Worm (Caenorhabditis elegans) whole organism, young adult: Measurements from ENCODE around the gene lys-5.

Source experiments
- B0336.3 ChIP-seq: fragments of 200-800 bp; sonication (Bioruptor generic); IDR thresholded peaks from 2 replicates; pipeline ENCODE4 v1.3.6; 2022; ENCODE audit warnings: missing genetic modification characterization, missing compliant biosample characterization
- C06A6.2 ChIP-seq: fragments of 200-800 bp; sonication (Bioruptor generic); conservative IDR thresholded peaks from 2 replicates; pipeline ENCODE4 v1.3.6; 2022; ENCODE audit warnings: missing genetic modification characterization, missing compliant biosample characterization
- C17E4.6 ChIP-seq: fragments of 200-800 bp; sonication (Bioruptor generic); IDR thresholded peaks from 2 replicates; pipeline ENCODE4 v1.3.6; 2022; ENCODE audit warnings: missing genetic modification reagents, missing genetic modification characterization, missing compliant biosample characterization
- F23B12.7 ChIP-seq: sonication (generic microtip); optimal IDR thresholded peaks from 2 replicates; lab custom pipeline; 2017; ENCODE audit warnings: missing genetic modification characterization, mild to moderate bottlenecking, missing compliant biosample characterization, antibody characterized with exemption, moderate library complexity; ENCODE audit not compliant: insufficient read depth
- F33H1.4 ChIP-seq: fragments of 200-800 bp; sonication (Bioruptor generic); IDR thresholded peaks from 2 replicates; pipeline ENCODE4 v1.3.6; 2022; ENCODE audit warnings: missing genetic modification reagents, missing genetic modification characterization, missing compliant biosample characterization
- F49E8.2 ChIP-seq: sonication (generic microtip); optimal IDR thresholded peaks from 3 replicates; lab custom pipeline; 2017; ENCODE audit warnings: missing genetic modification characterization, mild to moderate bottlenecking, missing compliant biosample characterization, antibody characterized with exemption, moderate library complexity; ENCODE audit not compliant: insufficient read depth
- F57C9.4 ChIP-seq: sonication (generic microtip); optimal IDR thresholded peaks from 2 replicates; lab custom pipeline; 2017; ENCODE audit warnings: mild to moderate bottlenecking, missing genetic modification characterization, missing compliant biosample characterization
- Y53G8AR.9 ChIP-seq: fragments of 200-800 bp; sonication (Bioruptor generic); conservative IDR thresholded peaks from 2 replicates; pipeline ENCODE4 v1.3.6; 2022; ENCODE audit warnings: missing genetic modification reagents, missing genetic modification characterization, missing compliant biosample characterization
- Y67H2A.10 ChIP-seq: fragments of 200-800 bp; sonication (Bioruptor generic); conservative IDR thresholded peaks from 2 replicates; pipeline ENCODE4 v1.3.6; 2022; ENCODE audit warnings: missing genetic modification reagents, missing genetic modification characterization, missing compliant biosample characterization
- ZK185.1 ChIP-seq: sonication (generic microtip); optimal IDR thresholded peaks from 2 replicates; lab custom pipeline; 2016; ENCODE audit warnings: mild to moderate bottlenecking, missing genetic modification characterization, missing compliant biosample characterization; ENCODE audit not compliant: poor library complexity, severe bottlenecking
- ama-1 ChIP-seq, 3 experiments: fragments of 150-350 bp in 1 of 3; sonication (generic microtip) in 2 of 3; optimal IDR thresholded peaks; 2 replicates each; lab custom pipeline; 2014 to 2018; ENCODE audit warnings: missing biosample characterization in 2 of 3, missing genetic modification characterization in 2 of 3, missing genetic modification reagents in 2 of 3
- atf-7 ChIP-seq: sonication (generic microtip); optimal IDR thresholded peaks from 2 replicates; lab custom pipeline; 2017; ENCODE audit warnings: mild to moderate bottlenecking, missing genetic modification characterization, missing compliant biosample characterization
- attf-5 ChIP-seq: fragments of 200-800 bp; sonication (Bioruptor generic); optimal IDR thresholded peaks from 2 replicates; lab custom pipeline; 2018; ENCODE audit warnings: mild to moderate bottlenecking, missing genetic modification characterization, missing compliant biosample characterization
- attf-6 ChIP-seq: fragments of 200-800 bp; sonication (Bioruptor generic); IDR thresholded peaks from 2 replicates; pipeline ENCODE4 v1.3.6; 2022; ENCODE audit warnings: missing genetic modification reagents, missing genetic modification characterization, missing compliant biosample characterization
- cebp-1 ChIP-seq, 2 experiments: fragments of 200-800 bp in 1 of 2; sonication (Bioruptor generic) in 1 of 2; sonication (generic microtip) in 1 of 2; IDR thresholded peaks in 1 of 2; optimal IDR thresholded peaks in 1 of 2; 2 replicates each; pipeline versions ENCODE4 v1.3.6 to Lab custom; 2017 to 2022; ENCODE audit warnings: missing compliant biosample characterization in 2 of 2, missing genetic modification characterization in 2 of 2, mild to moderate bottlenecking in 1 of 2, missing genetic modification reagents in 1 of 2, moderate library complexity in 1 of 2
- ceh-100 ChIP-seq: fragments of 200-800 bp; sonication (Bioruptor generic); IDR thresholded peaks from 2 replicates; pipeline ENCODE4 v1.3.6; 2022; ENCODE audit warnings: missing genetic modification reagents, missing genetic modification characterization, missing compliant biosample characterization
- ceh-40 ChIP-seq: fragments of 200-800 bp; sonication (Bioruptor generic); IDR thresholded peaks from 2 replicates; pipeline ENCODE4 v1.3.6; 2022; ENCODE audit warnings: missing genetic modification characterization, missing compliant biosample characterization
- ceh-79 ChIP-seq: sonication (generic microtip); optimal IDR thresholded peaks from 2 replicates; lab custom pipeline; 2017; ENCODE audit warnings: mild to moderate bottlenecking, missing genetic modification characterization, missing compliant biosample characterization
- dox-1 ChIP-seq: fragments of 200-800 bp; sonication (Bioruptor generic); IDR thresholded peaks from 2 replicates; pipeline ENCODE4 v1.3.6; 2022; ENCODE audit warnings: missing genetic modification reagents, missing genetic modification characterization, missing compliant biosample characterization
- dpl-1 ChIP-seq: fragments of 150-350 bp; optimal IDR thresholded peaks from 2 replicates; lab custom pipeline; 2014; ENCODE audit warnings: missing biosample characterization, missing genetic modification reagents, missing genetic modification characterization
- ekl-4 ChIP-seq: fragments of 200-800 bp; sonication (Bioruptor generic); IDR thresholded peaks from 2 replicates; pipeline ENCODE4 v1.3.6; 2022; ENCODE audit warnings: missing genetic modification reagents, missing genetic modification characterization, missing compliant biosample characterization
- him-1 ChIP-seq: sonication (generic microtip); optimal IDR thresholded peaks from 2 replicates; lab custom pipeline; 2016; ENCODE audit warnings: missing genotype, missing genetic modification reagents, missing genetic modification characterization, missing compliant biosample characterization
- hrde-1 ChIP-seq: sonication (generic microtip); optimal IDR thresholded peaks from 2 replicates; lab custom pipeline; 2016; ENCODE audit warnings: missing genetic modification characterization, mild to moderate bottlenecking, missing compliant biosample characterization, moderate library complexity, missing genotype, missing genetic modification reagents, borderline replicate concordance
- let-607 ChIP-seq, 2 experiments: fragments of 200-800 bp in 1 of 2; sonication (Bioruptor generic) in 1 of 2; sonication (generic microtip) in 1 of 2; optimal IDR thresholded peaks; 2 replicates each; lab custom pipeline; 2016 to 2018; ENCODE audit warnings: mild to moderate bottlenecking in 2 of 2, missing compliant biosample characterization in 2 of 2, missing genetic modification characterization in 2 of 2, moderate library complexity in 2 of 2, missing genotype in 1 of 2
- lir-1 ChIP-seq: fragments of 200-800 bp; sonication (Bioruptor generic); conservative IDR thresholded peaks from 2 replicates; pipeline ENCODE4 v1.3.6; 2022; ENCODE audit warnings: missing genetic modification reagents, missing genetic modification characterization, missing compliant biosample characterization
- lsl-1 ChIP-seq: fragments of 200-800 bp; sonication (Bioruptor generic); optimal IDR thresholded peaks from 2 replicates; lab custom pipeline; 2018; ENCODE audit warnings: mild to moderate bottlenecking, missing genetic modification characterization, moderate library complexity, missing compliant biosample characterization
- madf-3 ChIP-seq: fragments of 200-800 bp; sonication (Bioruptor generic); IDR thresholded peaks from 2 replicates; pipeline ENCODE4 v1.3.6; 2022; ENCODE audit warnings: missing genetic modification reagents, missing genetic modification characterization, missing compliant biosample characterization
- madf-6 ChIP-seq: fragments of 200-800 bp; sonication (Bioruptor generic); IDR thresholded peaks from 2 replicates; pipeline ENCODE4 v1.3.6; 2022; ENCODE audit warnings: missing genetic modification reagents, missing genetic modification characterization, missing compliant biosample characterization
- mcd-1 ChIP-seq: fragments of 200-800 bp; sonication (Bioruptor generic); IDR thresholded peaks from 2 replicates; pipeline ENCODE4 v1.3.6; 2022; ENCODE audit warnings: missing genetic modification reagents, missing genetic modification characterization, missing compliant biosample characterization
- mes-4 ChIP-seq: sonication (generic microtip); optimal IDR thresholded peaks from 2 replicates; lab custom pipeline; 2016; ENCODE audit warnings: missing genotype, missing genetic modification characterization, missing compliant biosample characterization
- mxl-1 ChIP-seq: sonication (generic microtip); optimal IDR thresholded peaks from 2 replicates; lab custom pipeline; 2016; ENCODE audit warnings: missing genetic modification characterization, missing compliant biosample characterization
- nfya-1 ChIP-seq: sonication (generic microtip); optimal IDR thresholded peaks from 2 replicates; lab custom pipeline; 2017; ENCODE audit warnings: antibody characterized with exemption, missing compliant biosample characterization, missing genetic modification characterization, borderline replicate concordance; ENCODE audit not compliant: insufficient read depth
- nhr-80 ChIP-seq: sonication (generic microtip); optimal IDR thresholded peaks from 2 replicates; lab custom pipeline; 2016; ENCODE audit warnings: missing genetic modification characterization, missing compliant biosample characterization
- pbrm-1 ChIP-seq: fragments of 200-800 bp; sonication (Bioruptor generic); IDR thresholded peaks from 2 replicates; pipeline ENCODE4 v1.3.6; 2022; ENCODE audit warnings: missing genetic modification reagents, missing genetic modification characterization, missing compliant biosample characterization
- snpc-1.1 ChIP-seq: sonication (generic microtip); optimal IDR thresholded peaks from 2 replicates; lab custom pipeline; 2017; ENCODE audit warnings: missing genetic modification characterization, mild to moderate bottlenecking, missing compliant biosample characterization, antibody characterized with exemption, moderate library complexity, missing genotype, missing genetic modification reagents; ENCODE audit not compliant: insufficient read depth
- snpc-1.3 ChIP-seq: sonication (generic microtip); optimal IDR thresholded peaks from 2 replicates; lab custom pipeline; 2017; ENCODE audit warnings: missing genetic modification characterization, mild to moderate bottlenecking, missing compliant biosample characterization, antibody characterized with exemption, moderate library complexity, missing genotype, missing genetic modification reagents; ENCODE audit not compliant: insufficient read depth
- snpc-3.4 ChIP-seq: sonication (generic microtip); optimal IDR thresholded peaks from 2 replicates; lab custom pipeline; 2017; ENCODE audit warnings: missing genetic modification characterization, mild to moderate bottlenecking, missing compliant biosample characterization, antibody characterized with exemption, moderate library complexity, missing genotype, missing genetic modification reagents
- snpc-4 ChIP-seq, 5 experiments: fragments of 150-350 bp in 1 of 5; sonication (generic microtip) in 4 of 5; optimal IDR thresholded peaks; 2 replicates each; lab custom pipeline; 2014 to 2018; ENCODE audit warnings: missing genetic modification characterization in 5 of 5, missing biosample characterization in 3 of 5, antibody characterized with exemption in 2 of 5, mild to moderate bottlenecking in 2 of 5, missing compliant biosample characterization in 2 of 5, missing genotype in 2 of 5, moderate library complexity in 2 of 5, missing genetic modification reagents in 1 of 5
- somi-1 ChIP-seq: fragments of 200-800 bp; sonication (Bioruptor generic); optimal IDR thresholded peaks from 2 replicates; lab custom pipeline; 2018; ENCODE audit warnings: mild to moderate bottlenecking, missing genetic modification characterization, missing compliant biosample characterization
- tbp1 ChIP-seq: fragments of 200-800 bp; sonication (Bioruptor generic); optimal IDR thresholded peaks from 2 replicates; lab custom pipeline; 2018; ENCODE audit warnings: mild to moderate bottlenecking, missing genetic modification characterization, missing compliant biosample characterization
- ztf-18 ChIP-seq: sonication (generic microtip); optimal IDR thresholded peaks from 2 replicates; lab custom pipeline; 2016; ENCODE audit warnings: missing genotype, mild to moderate bottlenecking, missing genetic modification characterization, missing compliant biosample characterization
- ztf-3 ChIP-seq: fragments of 200-800 bp; sonication (Bioruptor generic); optimal IDR thresholded peaks from 2 replicates; lab custom pipeline; 2018; ENCODE audit warnings: mild to moderate bottlenecking, missing genetic modification characterization, missing compliant biosample characterization

The lys-5 gene

ce11 chrIV:11604909-11605308 lies 20.5 kb downstream of the lys-5 start, which contains the start of the genes ragc-1 and Y24F12A.1 (continued):
- peak; percentile 34 for TF ChIP-seq tbp1 (GFP tag; lab: Kevin White, UChicago)
- TF ChIP-seq nhr-80 (tag; lab: Kevin White, UChicago) = peak; percentile 55
- peak; percentile 79 for TF ChIP-seq F23B12.7 (tag; lab: Kevin White, UChicago)
- TF ChIP-seq dpl-1 (GFP tag; lab: Kevin White, UChicago) = peak; percentile 13
- TF ChIP-seq let-607 (tag; optimal IDR thresholded peaks at IDR 0.05; lab: Kevin White, UChicago) = no peak
- TF ChIP-seq lsl-1 (GFP tag; lab: Kevin White, UChicago) = peak; percentile 5
- TF ChIP-seq ZK185.1 (tag; lab: Kevin White, UChicago) = peak; percentile 39
- TF ChIP-seq ztf-18 (tag; lab: Kevin White, UChicago) = no peak
- TF ChIP-seq lir-1 = no peak
- TF ChIP-seq attf-5 (GFP tag; lab: Kevin White, UChicago) = peak; percentile 70
- TF ChIP-seq mcd-1 (GFP tag; lab: Robert Waterston, UW) = 0 out of 2 replicates have a peak, but pooled peaks have one; percentile 19
- TF ChIP-seq snpc-4 (GFP tag; optimal IDR thresholded peaks at IDR 0.05; lab: Kevin White, UChicago) = peak; percentile 7
- peak in 1 of 4 experiments; percentile 40 for TF ChIP-seq snpc-4 (tag; optimal IDR thresholded peaks at IDR 0.05; lab: Kevin White, UChicago)
- no peak for TF ChIP-seq ceh-79 (tag; lab: Kevin White, UChicago)
- no peak for TF ChIP-seq nfya-1 (tag; lab: Kevin White, UChicago)
- TF ChIP-seq dox-1 (GFP tag; lab: Robert Waterston, UW) = 0 out of 2 replicates have a peak, but pooled peaks have one; percentile 7
- peak; percentile 56 for TF ChIP-seq snpc-3.4 (tag; lab: Kevin White, UChicago)
- no peak for TF ChIP-seq ama-1 (optimal IDR thresholded peaks at IDR 0.05; lab: Kevin White, UChicago)
- no peak for TF ChIP-seq ama-1 (GFP tag; optimal IDR thresholded peaks at IDR 0.05; lab: Kevin White, UChicago)
- TF ChIP-seq somi-1 (GFP tag; lab: Kevin White, UChicago) = no peak
- peak; percentile 60 for TF ChIP-seq snpc-1.3 (tag; lab: Kevin White, UChicago)
- TF ChIP-seq C17E4.6 (GFP tag; lab: Robert Waterston, UW) = no peak
- TF ChIP-seq mxl-1 (tag; lab: Kevin White, UChicago) = no peak
- no peak for TF ChIP-seq atf-7 (tag; lab: Kevin White, UChicago)
- TF ChIP-seq mes-4 (tag; lab: Kevin White, UChicago) = no peak
- 0 out of 2 replicates have a peak, but pooled peaks have one; percentile 13 for TF ChIP-seq C06A6.2 (GFP tag; lab: Robert Waterston, UW)
- no peak for TF ChIP-seq cebp-1 (GFP tag; IDR thresholded peaks at IDR 0.05; lab: Robert Waterston, UW)
- TF ChIP-seq cebp-1 (tag; optimal IDR thresholded peaks at IDR 0.05; lab: Kevin White, UChicago) = peak; percentile 18
- TF ChIP-seq pbrm-1 (GFP tag; lab: Robert Waterston, UW) = no peak
- TF ChIP-seq Y67H2A.10 (GFP tag; lab: Robert Waterston, UW) = no peak
- TF ChIP-seq ceh-40 = no peak
- peak; percentile 71 for TF ChIP-seq ceh-100 (GFP tag; lab: Robert Waterston, UW)

ce11 chrIV:11603265-11603840 lies 22.0 kb downstream of the lys-5 start:
- TF ChIP-seq him-1 (tag; lab: Kevin White, UChicago) (peak; percentile 30), F33H1.4 (GFP tag; lab: Robert Waterston, UW) (peak; percentile 37), cebp-1 (GFP tag; IDR thresholded peaks at IDR 0.05; lab: Robert Waterston, UW) (no peak), cebp-1 (tag; optimal IDR thresholded peaks at IDR 0.05; lab: Kevin White, UChicago) (no peak), Y53G8AR.9 (GFP tag; lab: Robert Waterston, UW) (peak; percentile 48; the same call in 1 of the 2 replicates), ekl-4 (GFP tag; lab: Robert Waterston, UW) (peak; percentile 56; the same call in 1 of the 2 replicates), madf-6 (GFP tag; lab: Robert Waterston, UW) (peak; percentile 44; the same call in 1 of the 2 replicates), hrde-1 (tag; lab: Kevin White, UChicago) (peak; percentile 68), B0336.3 (GFP tag; lab: Robert Waterston, UW) (peak; percentile 58; the same call in 1 of the 2 replicates), F57C9.4 (tag; lab: Kevin White, UChicago) (no peak), pbrm-1 (GFP tag; lab: Robert Waterston, UW) (0 out of 2 replicates have a peak, but pooled peaks have one; percentile 43), ztf-3 (GFP tag; lab: Kevin White, UChicago) (no peak), snpc-1.1 (tag; lab: Kevin White, UChicago) (peak; percentile 32), madf-3 (GFP tag; lab: Robert Waterston, UW) (0 out of 2 replicates have a peak, but pooled peaks have one; percentile 66), lir-1 (no peak), attf-6 (GFP tag; lab: Robert Waterston, UW) (peak; percentile 63; the same call in 1 of the 2 replicates), F49E8.2 (tag; lab: Kevin White, UChicago) (peak; percentile 39)
